Fruit fly (Drosophila melanogaster) whole organism, embryonic: ENCODE measurements around the gene CG6959.
A peak's percentile ranks its signal among the peaks of the same experiment; 100 is the strongest.

Experiments used
- Abd-B ChIP-seq: fragments of 200-800 bp; sonication (Bioruptor generic); optimal IDR thresholded peaks from 2 replicates; lab custom pipeline; 2018; ENCODE audit warnings: missing biosample characterization, mild to moderate bottlenecking, missing genetic modification characterization, moderate library complexity
- B-H2 ChIP-seq: fragments of 200-800 bp; sonication (Bioruptor generic); optimal IDR thresholded peaks from 2 replicates; lab custom pipeline; 2018; ENCODE audit warnings: missing biosample characterization, mild to moderate bottlenecking, missing genetic modification characterization
- CG10321 ChIP-seq: fragments of 200-800 bp; sonication (Bioruptor generic); IDR thresholded peaks from 2 replicates; pipeline ENCODE4 v1.3.6; 2022; ENCODE audit warnings: missing biosample characterization, missing genetic modification characterization
- CG10959 ChIP-seq: fragments of 200-800 bp; sonication (Bioruptor generic); IDR thresholded peaks from 2 replicates; pipeline ENCODE4 v1.3.6; 2022; ENCODE audit warnings: missing biosample characterization, missing genetic modification characterization
- CG10979 ChIP-seq: fragments of 200-800 bp; sonication (Bioruptor generic); optimal IDR thresholded peaks from 2 replicates; lab custom pipeline; 2018; ENCODE audit warnings: missing biosample characterization, mild to moderate bottlenecking, missing genetic modification characterization, moderate library complexity
- CG11398 ChIP-seq: fragments of 200-800 bp; sonication (Bioruptor generic); optimal IDR thresholded peaks from 2 replicates; lab custom pipeline; 2016; ENCODE audit warnings: missing biosample characterization, missing genetic modification characterization
- CG12155 ChIP-seq: fragments of 200-800 bp; sonication (Bioruptor generic); optimal IDR thresholded peaks from 3 replicates; lab custom pipeline; 2016; ENCODE audit warnings: missing biosample characterization, missing genetic modification characterization
- CG13424 ChIP-seq: fragments of 200-800 bp; sonication (Bioruptor generic); optimal IDR thresholded peaks from 2 replicates; lab custom pipeline; 2019; ENCODE audit warnings: missing biosample characterization, mild to moderate bottlenecking, missing genetic modification characterization, moderate library complexity
- CG14050 ChIP-seq: fragments of 200-800 bp; sonication (Bioruptor generic); IDR thresholded peaks from 3 replicates; pipeline ENCODE4 v1.3.6; 2022; ENCODE audit warnings: missing biosample characterization, missing genetic modification characterization
- CG18262 ChIP-seq: fragments of 200-800 bp; optimal IDR thresholded peaks from 3 replicates; lab custom pipeline; 2019; ENCODE audit warnings: missing biosample characterization, mild to moderate bottlenecking, missing genetic modification characterization, moderate library complexity
- CG2712 ChIP-seq: fragments of 200-800 bp; optimal IDR thresholded peaks from 3 replicates; lab custom pipeline; 2019; ENCODE audit warnings: missing biosample characterization, mild to moderate bottlenecking, missing genetic modification characterization, moderate library complexity
- CG2889 ChIP-seq: fragments of 200-800 bp; sonication (Bioruptor generic); IDR thresholded peaks from 3 replicates; pipeline ENCODE4 v1.3.6; 2022; ENCODE audit warnings: missing biosample characterization, missing genetic modification characterization
- CG30403 ChIP-seq: fragments of 200-800 bp; sonication (Bioruptor generic); optimal IDR thresholded peaks from 3 replicates; lab custom pipeline; 2016; ENCODE audit warnings: missing biosample characterization, missing genetic modification characterization
- CG3163 ChIP-seq: fragments of 200-800 bp; sonication (Bioruptor generic); optimal IDR thresholded peaks from 3 replicates; lab custom pipeline; 2016; ENCODE audit warnings: missing biosample characterization, missing genetic modification characterization
- CG34224 ChIP-seq: fragments of 200-800 bp; sonication (Bioruptor generic); IDR thresholded peaks from 3 replicates; pipeline ENCODE4 v1.3.6; 2022; ENCODE audit warnings: missing biosample characterization, missing genetic modification characterization; ENCODE audit not compliant: partially characterized antibody
- CG3726 ChIP-seq: fragments of 200-800 bp; sonication (Bioruptor generic); IDR thresholded peaks from 3 replicates; pipeline ENCODE4, ENCODE4 v1.3.6; 2022; ENCODE audit warnings: missing biosample characterization, missing genetic modification characterization
- CG4360 ChIP-seq: fragments of 200-800 bp; sonication (Bioruptor generic); IDR thresholded peaks from 2 replicates; pipeline ENCODE4 v1.3.6; 2022; ENCODE audit warnings: missing biosample characterization, missing genetic modification characterization
- CG6791 ChIP-seq: fragments of 200-800 bp; sonication (Bioruptor generic); IDR thresholded peaks from 3 replicates; pipeline ENCODE4 v1.3.6; 2022; ENCODE audit warnings: missing biosample characterization, missing genetic modification characterization; ENCODE audit not compliant: partially characterized antibody
- CG7928 ChIP-seq: fragments of 200-800 bp; sonication (Bioruptor generic); optimal IDR thresholded peaks from 2 replicates; lab custom pipeline; 2017; ENCODE audit warnings: missing biosample characterization, mild to moderate bottlenecking, missing genetic modification characterization
- CG8089 ChIP-seq: fragments of 200-800 bp; sonication (Bioruptor generic); optimal IDR thresholded peaks from 3 replicates; lab custom pipeline; 2016; ENCODE audit warnings: missing biosample characterization, missing genetic modification characterization
- CG8944 ChIP-seq: fragments of 200-800 bp; sonication (Bioruptor generic); optimal IDR thresholded peaks from 3 replicates; lab custom pipeline; 2016; ENCODE audit warnings: missing biosample characterization, missing genetic modification characterization
- CG9609 ChIP-seq: fragments of 200-800 bp; sonication (Bioruptor generic); optimal IDR thresholded peaks from 3 replicates; lab custom pipeline; 2016; ENCODE audit warnings: missing biosample characterization, missing genetic modification characterization
- E2f1 ChIP-seq: fragments of 200-800 bp; sonication (Bioruptor generic); IDR thresholded peaks from 2 replicates; pipeline ENCODE4 v1.3.6; 2022; ENCODE audit warnings: missing biosample characterization, missing genetic modification characterization
- Lpt ChIP-seq: fragments of >200 bp; optimal IDR thresholded peaks from 2 replicates; lab custom pipeline; 2018; ENCODE audit warnings: missing biosample characterization, missing genetic modification characterization
- Mad ChIP-seq: fragments of 200-800 bp; sonication (Bioruptor generic); optimal IDR thresholded peaks from 2 replicates; lab custom pipeline; 2016; ENCODE audit warnings: missing biosample characterization, missing genetic modification characterization
- Side ChIP-seq: fragments of 200-800 bp; sonication (Bioruptor generic); optimal IDR thresholded peaks from 2 replicates; lab custom pipeline; 2016; ENCODE audit warnings: missing biosample characterization, missing genetic modification characterization
- Sin3A ChIP-seq: fragments of >200 bp; optimal IDR thresholded peaks from 2 replicates; lab custom pipeline; 2018
- Sox100B ChIP-seq: fragments of 200-800 bp; sonication (Bioruptor generic); optimal IDR thresholded peaks from 3 replicates; lab custom pipeline; 2018; ENCODE audit warnings: missing biosample characterization, mild to moderate bottlenecking, missing genetic modification characterization
- ab ChIP-seq: fragments of 200-800 bp; sonication (Bioruptor generic); optimal IDR thresholded peaks from 2 replicates; lab custom pipeline; 2016; ENCODE audit warnings: missing biosample characterization, missing genetic modification characterization
- aop ChIP-seq: fragments of 200-800 bp; sonication (Bioruptor generic); IDR thresholded peaks from 2 replicates; pipeline ENCODE4 v1.3.6; 2022; ENCODE audit warnings: missing biosample characterization, missing genetic modification characterization
- bigmax ChIP-seq: fragments of 200-800 bp; sonication (Bioruptor generic); optimal IDR thresholded peaks from 2 replicates; lab custom pipeline; 2018; ENCODE audit warnings: missing biosample characterization, mild to moderate bottlenecking, missing genetic modification characterization
- br ChIP-seq: fragments of >200 bp; optimal IDR thresholded peaks from 2 replicates; lab custom pipeline; 2017
- bsh ChIP-seq, 2 experiments: fragments of 200-800 bp; sonication (Bioruptor generic); optimal IDR thresholded peaks; 2 replicates each; lab custom pipeline; 2017 to 2018; ENCODE audit warnings: mild to moderate bottlenecking in 2 of 2, missing biosample characterization in 2 of 2, missing genetic modification characterization in 2 of 2, moderate library complexity in 1 of 2
- chn ChIP-seq: fragments of 200-800 bp; sonication (Bioruptor generic); optimal IDR thresholded peaks from 2 replicates; lab custom pipeline; 2016; ENCODE audit warnings: missing biosample characterization, missing genetic modification characterization
- cwo ChIP-seq: fragments of 200-800 bp; sonication (Bioruptor generic); optimal IDR thresholded peaks from 3 replicates; lab custom pipeline; 2017; ENCODE audit warnings: missing biosample characterization, missing genetic modification characterization, mild to moderate bottlenecking, moderate library complexity, missing genetic modification reagents
- dm ChIP-seq: fragments of 200-800 bp; sonication (Bioruptor generic); optimal IDR thresholded peaks from 3 replicates; lab custom pipeline; 2016; ENCODE audit warnings: missing biosample characterization, missing genetic modification characterization
- en ChIP-seq: fragments of 200-800 bp; sonication (Bioruptor generic); optimal IDR thresholded peaks from 2 replicates; lab custom pipeline; 2016; ENCODE audit warnings: missing biosample characterization, missing genetic modification characterization
- esg ChIP-seq: fragments of 200-800 bp; sonication (Bioruptor generic); conservative IDR thresholded peaks from 2 replicates; pipeline ENCODE4 v1.3.6; 2022; ENCODE audit warnings: missing biosample characterization, missing genetic modification characterization
- fd102C ChIP-seq: fragments of 200-800 bp; sonication (Bioruptor generic); optimal IDR thresholded peaks from 2 replicates; lab custom pipeline; 2018; ENCODE audit warnings: missing biosample characterization, mild to moderate bottlenecking, missing genetic modification characterization, moderate library complexity
- gce ChIP-seq: fragments of 200-800 bp; sonication (Bioruptor generic); IDR thresholded peaks from 3 replicates; pipeline ENCODE4 v1.3.6; 2022; ENCODE audit warnings: missing biosample characterization, missing genetic modification characterization
- gcm ChIP-seq: fragments of 200-800 bp; sonication (Bioruptor generic); optimal IDR thresholded peaks from 2 replicates; lab custom pipeline; 2019; ENCODE audit warnings: missing biosample characterization, mild to moderate bottlenecking, missing genetic modification characterization, moderate library complexity
- gsb-n ChIP-seq: fragments of 200-800 bp; sonication (Bioruptor generic); optimal IDR thresholded peaks from 3 replicates; lab custom pipeline; 2018; ENCODE audit warnings: missing biosample characterization, mild to moderate bottlenecking, missing genetic modification characterization
- h ChIP-seq: fragments of >200 bp; optimal IDR thresholded peaks from 2 replicates; lab custom pipeline; 2017
- nerfin-2 ChIP-seq: fragments of 200-800 bp; sonication (Bioruptor generic); IDR thresholded peaks from 2 replicates; pipeline ENCODE4 v1.3.6; 2022; ENCODE audit warnings: missing biosample characterization, missing genetic modification characterization; ENCODE audit not compliant: partially characterized antibody
- sens ChIP-seq: fragments of 200-800 bp; sonication (Bioruptor generic); peaks from one replicate; lab custom pipeline; 2016; ENCODE audit warnings: missing biosample characterization, missing genetic modification characterization
- shn ChIP-seq: fragments of 200-800 bp; sonication (Bioruptor generic); optimal IDR thresholded peaks from 3 replicates; lab custom pipeline; 2016; ENCODE audit warnings: missing biosample characterization, missing genetic modification characterization
- sisA ChIP-seq: fragments of 200-800 bp; sonication (Bioruptor generic); IDR thresholded peaks from 2 replicates; pipeline ENCODE4 v1.3.6; 2022; ENCODE audit warnings: missing biosample characterization, missing genetic modification characterization
- slou ChIP-seq: fragments of 200-800 bp; sonication (Bioruptor generic); optimal IDR thresholded peaks from 3 replicates; lab custom pipeline; 2016; ENCODE audit warnings: missing biosample characterization, missing genetic modification characterization
- twi ChIP-seq: fragments of 200-800 bp; optimal IDR thresholded peaks from 2 replicates; lab custom pipeline; 2019; ENCODE audit warnings: missing biosample characterization, mild to moderate bottlenecking, missing genetic modification characterization, moderate library complexity
- unc-4 ChIP-seq: fragments of 200-800 bp; sonication (Bioruptor generic); IDR thresholded peaks from 2 replicates; pipeline ENCODE4 v1.3.6; 2022; ENCODE audit warnings: missing biosample characterization, missing genetic modification characterization; ENCODE audit not compliant: partially characterized antibody

CG6959 gene

DNA sequence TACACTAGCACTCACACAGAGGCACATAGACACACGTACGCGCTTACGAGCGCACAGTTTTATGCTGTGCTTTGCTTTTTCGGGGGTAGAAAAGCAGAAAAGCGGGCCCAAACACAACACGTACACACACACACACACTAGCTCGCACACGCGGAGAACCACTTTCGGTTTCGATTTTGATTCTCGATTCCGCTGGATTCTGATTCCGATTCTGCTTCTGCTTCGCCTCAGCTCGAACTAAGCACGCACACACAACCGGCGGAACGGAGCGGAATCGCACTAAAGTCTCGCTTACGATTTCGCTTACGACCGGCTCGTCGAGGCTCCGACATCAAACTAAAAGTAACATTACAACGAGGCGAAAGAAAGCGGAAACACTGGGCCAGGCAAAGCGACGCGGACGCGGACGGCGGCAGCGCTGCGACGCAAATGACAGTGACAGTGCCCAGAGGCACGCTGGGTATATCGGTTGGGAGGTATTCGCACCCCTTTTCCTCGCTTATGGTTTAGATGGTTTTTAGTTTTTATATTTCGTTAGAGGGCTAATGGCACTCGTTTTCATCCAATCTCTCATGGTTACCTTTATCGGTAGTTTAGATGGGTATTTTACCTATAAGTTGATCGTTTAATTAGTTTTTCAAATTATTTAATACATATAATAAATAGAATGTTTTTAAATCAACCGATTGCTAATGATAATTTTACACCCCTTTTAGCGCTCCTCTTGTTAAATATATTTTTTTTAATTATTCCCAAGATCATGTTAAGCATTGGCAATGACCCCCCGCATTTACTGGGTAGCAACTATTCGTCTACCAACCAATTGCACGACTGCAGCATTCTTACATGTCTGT lies 91.0 kb downstream of the CG6959 start (continued):
- TF ChIP-seq CG6791 (GFP tag; lab: Robert Waterston, UW), result peak; percentile 58; the same call in 1 of the 3 replicates
- no peak for TF ChIP-seq CG10959 (GFP tag; lab: Robert Waterston, UW)
- peak; percentile 81 for TF ChIP-seq CG13424 (tag; lab: Kevin White, UChicago)
- no peak for TF ChIP-seq h (lab: Kevin White, UChicago)
- TF ChIP-seq CG10321 (GFP tag; lab: Robert Waterston, UW), result no peak; the same call in 1 of the 2 replicates
- TF ChIP-seq br (lab: Kevin White, UChicago), result no peak
- TF ChIP-seq CG34224, result no peak
- peak; percentile 53; the same call in 1 of the 2 replicates for TF ChIP-seq nerfin-2 (GFP tag; lab: Robert Waterston, UW)
- TF ChIP-seq dm (GFP tag; lab: Kevin White, UChicago), result peak; percentile 77
- no peak for TF ChIP-seq CG3726 (GFP tag; lab: Robert Waterston, UW)
- TF ChIP-seq Abd-B (GFP tag; lab: Kevin White, UChicago), result peak; percentile 58
- TF ChIP-seq Sin3A (lab: Kevin White, UChicago), result no peak
- TF ChIP-seq bigmax, result peak; percentile 28
- TF ChIP-seq unc-4 (GFP tag; lab: Robert Waterston, UW), result 0 out of 2 replicates have a peak, but pooled peaks have one; percentile 27
- TF ChIP-seq cwo (GFP tag; lab: Kevin White, UChicago), result peak; percentile 41
- peak; percentile 62 for TF ChIP-seq CG12155 (GFP tag; lab: Kevin White, UChicago)
- no peak for TF ChIP-seq en (GFP tag; lab: Kevin White, UChicago)
- peak; percentile 70 for TF ChIP-seq CG30403 (GFP tag; lab: Kevin White, UChicago)
- TF ChIP-seq Sox100B (GFP tag; lab: Kevin White, UChicago), result peak; percentile 90
- peak; percentile 58; the same call in 1 of the 3 replicates for TF ChIP-seq gce (GFP tag; lab: Robert Waterston, UW)
- peak; percentile 43 for TF ChIP-seq twi
- TF ChIP-seq gsb-n (tag; lab: Kevin White, UChicago), result peak; percentile 36
- peak; percentile 43 to 44 for TF ChIP-seq bsh (GFP tag; optimal IDR thresholded peaks at IDR 0.05; lab: Kevin White, UChicago)
- TF ChIP-seq gcm, result peak; percentile 26
- TF ChIP-seq shn, result peak; percentile 62
- TF ChIP-seq Mad (GFP tag; lab: Kevin White, UChicago), result peak; percentile 6
- no peak; the same call in 1 of the 2 replicates for TF ChIP-seq CG4360 (GFP tag; lab: Robert Waterston, UW)
- 0 out of 2 replicates have a peak, but pooled peaks have one; percentile 27 for TF ChIP-seq E2f1 (GFP tag; lab: Robert Waterston, UW)
- TF ChIP-seq CG2712 (tag; lab: Kevin White, UChicago), result peak; percentile 78
- TF ChIP-seq CG14050 (GFP tag; lab: Robert Waterston, UW), result 0 out of 3 replicates have a peak, but pooled peaks have one; percentile 8
- peak; percentile 94 for TF ChIP-seq sens (GFP tag; lab: Kevin White, UChicago)
- peak; percentile 43 for TF ChIP-seq CG8089 (GFP tag; lab: Kevin White, UChicago)
- TF ChIP-seq CG2889 (GFP tag; lab: Robert Waterston, UW), result no peak
- peak; percentile 39 for TF ChIP-seq fd102C
- TF ChIP-seq Lpt (GFP tag; lab: Kevin White, UChicago), result no peak
- TF ChIP-seq slou, result peak; percentile 18
- peak; percentile 65 for TF ChIP-seq CG3163
- TF ChIP-seq CG9609, result peak; percentile 24
- TF ChIP-seq sisA (GFP tag; lab: Robert Waterston, UW), result peak; percentile 62
- TF ChIP-seq B-H2 (GFP tag; lab: Kevin White, UChicago), result no peak
- TF ChIP-seq CG8944, result peak; percentile 19
- TF ChIP-seq ab, result peak; percentile 30
- TF ChIP-seq Side, result peak; percentile 64
- TF ChIP-seq esg, result peak; percentile 59
- peak; percentile 52 for TF ChIP-seq chn (GFP tag; lab: Kevin White, UChicago)
- TF ChIP-seq CG18262 (tag; lab: Kevin White, UChicago), result peak; percentile 87
- TF ChIP-seq CG11398, result peak; percentile 7
- TF ChIP-seq CG7928, result peak; percentile 1
- TF ChIP-seq CG10979 (tag; lab: Kevin White, UChicago), result peak; percentile 54
- peak; percentile 71 for TF ChIP-seq aop (GFP tag; lab: Robert Waterston, UW)
